Fruit fly (Drosophila melanogaster) whole organism, adult: ENCODE results near the gene fry.

Experiments used
- CG12768 ChIP-seq: fragments of 200-800 bp; sonication (Bioruptor generic); optimal IDR thresholded peaks from 2 replicates; lab custom pipeline; 2017; ENCODE audit warnings: missing biosample characterization, missing genetic modification characterization, mild to moderate bottlenecking, moderate library complexity, missing genetic modification reagents
- CG14711 ChIP-seq: fragments of 200-800 bp; sonication (Bioruptor generic); optimal IDR thresholded peaks from 2 replicates; lab custom pipeline; 2018; ENCODE audit warnings: missing biosample characterization, mild to moderate bottlenecking, missing genetic modification characterization, moderate library complexity
- CG33017 ChIP-seq: fragments of 200-800 bp; sonication (Bioruptor generic); optimal IDR thresholded peaks from 2 replicates; lab custom pipeline; 2018; ENCODE audit warnings: missing biosample characterization, mild to moderate bottlenecking, missing genetic modification characterization, moderate library complexity
- CG7101 ChIP-seq: fragments of 200-800 bp; sonication (Bioruptor generic); optimal IDR thresholded peaks from 2 replicates; lab custom pipeline; 2018; ENCODE audit warnings: missing biosample characterization, mild to moderate bottlenecking, missing genetic modification characterization, moderate library complexity
- Hr96 ChIP-seq: fragments of 200-800 bp; sonication (Bioruptor generic); optimal IDR thresholded peaks from 2 replicates; lab custom pipeline; 2016; ENCODE audit warnings: missing biosample characterization, missing genetic modification characterization
- Mnt ChIP-seq: fragments of 200-800 bp; sonication (Bioruptor generic); optimal IDR thresholded peaks from 2 replicates; lab custom pipeline; 2016; ENCODE audit warnings: missing biosample characterization, mild to moderate bottlenecking, missing genetic modification characterization
- bab1 ChIP-seq: fragments of 200-800 bp; sonication (Bioruptor generic); optimal IDR thresholded peaks from 3 replicates; lab custom pipeline; 2019; ENCODE audit warnings: missing biosample characterization, mild to moderate bottlenecking, missing genetic modification characterization, moderate library complexity
- kay ChIP-seq: fragments of 200-800 bp; sonication (Bioruptor generic); peaks from one replicate; lab custom pipeline; 2016; ENCODE audit warnings: missing biosample characterization, missing genetic modification characterization, borderline replicate concordance
- ovo ChIP-seq: fragments of 200-800 bp; sonication (Bioruptor generic); optimal IDR thresholded peaks from 2 replicates; lab custom pipeline; 2016; ENCODE audit warnings: missing biosample characterization, missing genetic modification characterization
- toe ChIP-seq: fragments of 200-800 bp; sonication (Bioruptor generic); optimal IDR thresholded peaks from 2 replicates; lab custom pipeline; 2016; ENCODE audit warnings: missing biosample characterization, missing genetic modification characterization

DNA sequence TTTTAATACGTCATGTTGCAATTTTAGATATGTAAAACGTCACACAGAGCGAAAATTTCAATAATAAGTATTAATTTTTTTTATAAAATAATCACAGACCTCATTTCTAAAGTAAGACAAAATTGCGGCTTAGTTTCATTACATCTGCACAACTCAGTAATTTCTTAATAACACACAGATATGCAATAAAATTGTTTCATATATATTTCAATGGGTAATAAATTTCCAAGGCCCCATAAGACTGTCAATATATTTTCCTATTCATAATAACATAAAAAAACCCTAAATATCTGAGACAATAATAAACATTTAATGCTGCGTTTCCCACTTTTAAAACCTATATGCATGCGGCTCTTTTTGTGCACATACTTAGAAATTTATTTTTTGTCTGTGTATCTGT, 16.7 kb upstream of the fry start:
- TF ChIP-seq bab1 (GFP tag; lab: Kevin White, UChicago) = no peak
- TF ChIP-seq Mnt (GFP tag; lab: Kevin White, UChicago) = no peak
- TF ChIP-seq kay = peak; percentile 66
- TF ChIP-seq toe = no peak
- no peak for TF ChIP-seq CG12768 (GFP tag; lab: Kevin White, UChicago)
- TF ChIP-seq CG14711 (tag; lab: Kevin White, UChicago) = no peak
- no peak for TF ChIP-seq ovo
- no peak for TF ChIP-seq CG7101
- no peak for TF ChIP-seq CG33017 (tag; lab: Kevin White, UChicago)
- TF ChIP-seq Hr96 (GFP tag; lab: Kevin White, UChicago) = no peak
